Worm (Caenorhabditis elegans) whole organism, mixed stage, embryonic: Measurements from ENCODE around the gene fbxa-176.

Experiments used
- M03D4.4 ChIP-seq: sonication (generic microtip); optimal IDR thresholded peaks from 2 replicates; lab custom pipeline; 2017; ENCODE audit warnings: mild to moderate bottlenecking, missing genetic modification characterization, missing compliant biosample characterization
- bed-3 ChIP-seq: fragments of 200-800 bp; sonication (Bioruptor generic); optimal IDR thresholded peaks from 3 replicates; lab custom pipeline; 2018; ENCODE audit warnings: mild to moderate bottlenecking, missing genetic modification characterization, moderate library complexity, missing compliant biosample characterization
- blmp-1 ChIP-seq: fragments of 150-350 bp; optimal IDR thresholded peaks from 2 replicates; lab custom pipeline; 2014; ENCODE audit warnings: missing biosample characterization, missing genetic modification characterization
- ceh-39 ChIP-seq: fragments of 150-350 bp; optimal IDR thresholded peaks from 2 replicates; lab custom pipeline; 2014; ENCODE audit warnings: missing biosample characterization, missing genetic modification characterization
- ceh-43 ChIP-seq: fragments of 200-800 bp; sonication (Bioruptor generic); optimal IDR thresholded peaks from 2 replicates; lab custom pipeline; 2018; ENCODE audit warnings: mild to moderate bottlenecking, missing genetic modification characterization, moderate library complexity, missing compliant biosample characterization
- ceh-83 ChIP-seq: fragments of 200-800 bp; sonication (Bioruptor generic); optimal IDR thresholded peaks from 2 replicates; lab custom pipeline; 2018; ENCODE audit warnings: mild to moderate bottlenecking, missing genetic modification characterization, missing compliant biosample characterization
- ces-1 ChIP-seq: fragments of 150-350 bp; optimal IDR thresholded peaks from 2 replicates; lab custom pipeline; 2014; ENCODE audit warnings: missing biosample characterization, missing genetic modification reagents, missing genetic modification characterization
- drap-1 ChIP-seq: fragments of 200-800 bp; sonication (Bioruptor generic); optimal IDR thresholded peaks from 3 replicates; lab custom pipeline; 2018; ENCODE audit warnings: mild to moderate bottlenecking, missing genetic modification characterization, missing compliant biosample characterization
- elt-1 ChIP-seq: sonication (generic microtip); optimal IDR thresholded peaks from 2 replicates; lab custom pipeline; 2017; ENCODE audit warnings: missing genetic modification characterization, mild to moderate bottlenecking, missing compliant biosample characterization, antibody characterized with exemption, moderate library complexity, borderline replicate concordance; ENCODE audit not compliant: insufficient read depth
- elt-3 ChIP-seq: fragments of 150-350 bp; optimal IDR thresholded peaks from 2 replicates; lab custom pipeline; 2014; ENCODE audit warnings: missing biosample characterization, missing genetic modification characterization
- flh-1 ChIP-seq: fragments of 200-800 bp; sonication (Bioruptor generic); optimal IDR thresholded peaks from 2 replicates; lab custom pipeline; 2018; ENCODE audit warnings: mild to moderate bottlenecking, missing genetic modification characterization, moderate library complexity, missing compliant biosample characterization
- ham-2 ChIP-seq: fragments of 200-800 bp; sonication (Bioruptor generic); optimal IDR thresholded peaks from 2 replicates; lab custom pipeline; 2018; ENCODE audit warnings: mild to moderate bottlenecking, missing genetic modification characterization, missing compliant biosample characterization
- hlh-1 ChIP-seq: fragments of 150-350 bp; optimal IDR thresholded peaks from 2 replicates; lab custom pipeline; 2014; ENCODE audit warnings: missing biosample characterization, missing genetic modification reagents, missing genetic modification characterization
- lin-13 ChIP-seq: fragments of 150-350 bp; optimal IDR thresholded peaks from 2 replicates; lab custom pipeline; 2014; ENCODE audit warnings: missing biosample characterization, missing genetic modification characterization
- lin-32 ChIP-seq: fragments of 200-800 bp; sonication (Bioruptor generic); optimal IDR thresholded peaks from 2 replicates; lab custom pipeline; 2018; ENCODE audit warnings: mild to moderate bottlenecking, missing genetic modification characterization, missing compliant biosample characterization
- lsy-2 ChIP-seq: fragments of 150-350 bp; optimal IDR thresholded peaks from 2 replicates; lab custom pipeline; 2014; ENCODE audit warnings: missing biosample characterization, missing genetic modification characterization
- mep-1 ChIP-seq: fragments of 150-350 bp; optimal IDR thresholded peaks from 2 replicates; lab custom pipeline; 2017; ENCODE audit warnings: missing biosample characterization, missing genetic modification reagents, missing genetic modification characterization, inconsistent platforms
- mls-2 ChIP-seq: sonication (generic microtip); optimal IDR thresholded peaks from 2 replicates; lab custom pipeline; 2016; ENCODE audit warnings: mild to moderate bottlenecking, missing genetic modification characterization, moderate library complexity, missing compliant biosample characterization
- nhr-12 ChIP-seq: fragments of 150-350 bp; optimal IDR thresholded peaks from 2 replicates; lab custom pipeline; 2014; ENCODE audit warnings: missing biosample characterization, missing genetic modification characterization
- nhr-2 ChIP-seq: fragments of 150-350 bp; optimal IDR thresholded peaks from 2 replicates; lab custom pipeline; 2014; ENCODE audit warnings: missing biosample characterization, missing genetic modification characterization
- nhr-237 ChIP-seq: fragments of 150-350 bp; optimal IDR thresholded peaks from 2 replicates; lab custom pipeline; 2014; ENCODE audit warnings: missing biosample characterization, missing genetic modification characterization
- nhr-28 ChIP-seq: fragments of 150-350 bp; optimal IDR thresholded peaks from 2 replicates; lab custom pipeline; 2014; ENCODE audit warnings: missing biosample characterization, missing genetic modification characterization
- nhr-76 ChIP-seq: sonication (generic microtip); optimal IDR thresholded peaks from 2 replicates; lab custom pipeline; 2017; ENCODE audit warnings: missing biosample characterization, missing genetic modification characterization
- pha-4 ChIP-seq: fragments of 150-350 bp; optimal IDR thresholded peaks from 2 replicates; lab custom pipeline; 2018; ENCODE audit warnings: missing biosample characterization, missing genetic modification reagents, missing genetic modification characterization
- sem-2 ChIP-seq: fragments of 200-800 bp; sonication (Bioruptor generic); optimal IDR thresholded peaks from 2 replicates; lab custom pipeline; 2018; ENCODE audit warnings: mild to moderate bottlenecking, missing genetic modification characterization, missing compliant biosample characterization
- snpc-4 ChIP-seq: fragments of 150-350 bp; optimal IDR thresholded peaks from 2 replicates; lab custom pipeline; 2014; ENCODE audit warnings: missing biosample characterization, missing genetic modification characterization
- sptf-1 ChIP-seq: sonication (generic microtip); optimal IDR thresholded peaks from 2 replicates; lab custom pipeline; 2017; ENCODE audit warnings: mild to moderate bottlenecking, missing genetic modification characterization, moderate library complexity, missing compliant biosample characterization
- unc-120 ChIP-seq: sonication (generic microtip); optimal IDR thresholded peaks from 2 replicates; lab custom pipeline; 2017; ENCODE audit warnings: missing genetic modification characterization, missing compliant biosample characterization; ENCODE audit not compliant: poor library complexity, severe bottlenecking
- unc-39 ChIP-seq: fragments of 150-350 bp; optimal IDR thresholded peaks from 2 replicates; lab custom pipeline; 2014; ENCODE audit warnings: missing biosample characterization, missing genetic modification characterization
- unc-62 ChIP-seq: fragments of 150-350 bp; optimal IDR thresholded peaks from 2 replicates; lab custom pipeline; 2014; ENCODE audit warnings: missing biosample characterization, missing genetic modification reagents, missing genetic modification characterization
- zip-8 ChIP-seq: fragments of 150-350 bp; optimal IDR thresholded peaks from 2 replicates; lab custom pipeline; 2014; ENCODE audit warnings: missing biosample characterization, missing genetic modification characterization

The fbxa-176 gene

DNA sequence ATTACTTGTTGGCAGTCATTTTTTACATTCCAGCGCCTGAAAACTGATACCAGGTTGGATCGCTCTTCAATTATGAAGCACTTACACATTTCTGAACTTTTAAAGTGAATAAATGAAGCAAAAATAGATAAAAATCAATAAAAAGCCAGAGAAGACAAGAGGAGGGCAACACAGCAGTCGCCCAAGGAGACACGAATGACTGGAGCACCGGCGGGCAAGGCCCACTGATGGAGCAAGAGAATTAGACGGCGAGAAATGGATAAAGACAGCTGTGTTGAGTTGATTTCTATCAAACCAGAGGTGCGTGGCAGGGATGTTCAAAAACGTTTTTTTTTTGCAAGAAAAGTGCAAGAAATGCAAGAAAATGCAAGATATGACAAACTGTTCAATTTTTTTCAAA lies 10.2 kb upstream of the fbxa-176 start:
- no peak for TF ChIP-seq lin-32 (GFP tag; lab: Kevin White, UChicago)
- TF ChIP-seq unc-120 (tag; lab: Kevin White, UChicago), result peak; percentile 67
- TF ChIP-seq hlh-1 (tag; lab: Kevin White, UChicago), result peak; percentile 68
- no peak for TF ChIP-seq nhr-28 (tag; lab: Kevin White, UChicago)
- no peak for TF ChIP-seq mls-2 (tag; lab: Kevin White, UChicago)
- TF ChIP-seq ham-2 (GFP tag; lab: Kevin White, UChicago), result no peak
- TF ChIP-seq nhr-237 (tag; lab: Kevin White, UChicago), result no peak
- no peak for TF ChIP-seq sem-2 (GFP tag; lab: Kevin White, UChicago)

DNA sequence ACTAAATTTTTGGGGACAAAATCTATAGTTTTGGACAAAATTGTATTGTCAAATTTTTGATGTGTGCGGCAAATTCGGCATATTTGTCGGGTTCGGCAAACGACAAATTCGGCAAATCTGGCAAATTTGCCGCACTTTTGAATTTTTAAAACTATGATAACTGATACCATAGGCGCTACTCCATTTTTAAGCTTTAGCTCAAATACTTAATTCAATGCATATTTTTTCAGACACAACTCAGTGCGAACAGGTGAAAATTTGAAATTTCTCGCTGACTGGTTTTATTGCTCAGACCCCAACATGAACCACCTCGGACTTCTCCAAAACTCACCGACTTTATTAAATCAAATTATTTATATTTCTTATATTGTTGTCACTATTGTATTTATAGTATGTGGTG lies 9.2 kb upstream of the fbxa-176 start, which contains the start of gene srz-25:
TSS of gene srz-25 (plus strand) at position 301 of the 400 bp plus-strand sequence.
- no peak for TF ChIP-seq unc-120 (tag; lab: Kevin White, UChicago)
- TF ChIP-seq nhr-2 (tag; lab: Kevin White, UChicago), result no peak
- TF ChIP-seq ceh-43 (GFP tag; lab: Kevin White, UChicago), result no peak
- no peak for TF ChIP-seq sptf-1 (tag; lab: Kevin White, UChicago)
- no peak for TF ChIP-seq hlh-1 (tag; lab: Kevin White, UChicago)
- TF ChIP-seq M03D4.4, result no peak
- no peak for TF ChIP-seq ceh-83 (GFP tag; lab: Kevin White, UChicago)
- no peak for TF ChIP-seq elt-1
- no peak for TF ChIP-seq mls-2 (tag; lab: Kevin White, UChicago)
- TF ChIP-seq elt-3, result no peak
- no peak for TF ChIP-seq unc-62 (GFP tag; lab: Kevin White, UChicago)
- no peak for TF ChIP-seq ces-1
- no peak for TF ChIP-seq nhr-76 (tag; lab: Kevin White, UChicago)
- TF ChIP-seq ceh-39 (tag; lab: Kevin White, UChicago), result no peak
- no peak for TF ChIP-seq zip-8 (tag; lab: Kevin White, UChicago)
- no peak for TF ChIP-seq ham-2 (GFP tag; lab: Kevin White, UChicago)
- TF ChIP-seq unc-39, result no peak
- TF ChIP-seq snpc-4 (tag; lab: Kevin White, UChicago), result no peak
- no peak for TF ChIP-seq blmp-1 (tag; lab: Kevin White, UChicago)
- TF ChIP-seq, all 35 proteins: peak for 0

DNA sequence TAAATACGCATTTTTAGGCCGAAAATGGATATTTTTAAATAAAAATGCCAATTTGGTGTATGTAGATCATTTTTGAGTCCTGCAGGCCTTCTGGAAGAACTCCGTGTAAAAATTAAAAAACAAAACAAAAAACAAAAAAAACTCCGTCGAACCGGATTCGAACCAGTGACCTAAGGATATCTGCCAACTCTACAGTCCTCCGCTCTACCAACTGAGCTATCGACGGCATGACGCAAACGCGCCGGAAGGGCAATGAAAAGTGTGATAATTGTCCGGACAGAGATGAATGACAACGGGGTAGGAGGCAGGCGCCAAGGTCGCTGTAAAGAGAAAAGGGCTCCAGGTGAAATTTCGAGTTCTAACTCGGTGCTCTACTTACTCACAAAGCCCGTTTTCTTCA lies 7.2 kb upstream of the fbxa-176 start:
- TF ChIP-seq ceh-43 (GFP tag; lab: Kevin White, UChicago) (no peak), ham-2 (GFP tag; lab: Kevin White, UChicago) (no peak), unc-62 (GFP tag; lab: Kevin White, UChicago) (no peak), elt-1 (no peak), lin-13 (no peak), drap-1 (peak; percentile 10), lin-32 (GFP tag; lab: Kevin White, UChicago) (no peak)

DNA sequence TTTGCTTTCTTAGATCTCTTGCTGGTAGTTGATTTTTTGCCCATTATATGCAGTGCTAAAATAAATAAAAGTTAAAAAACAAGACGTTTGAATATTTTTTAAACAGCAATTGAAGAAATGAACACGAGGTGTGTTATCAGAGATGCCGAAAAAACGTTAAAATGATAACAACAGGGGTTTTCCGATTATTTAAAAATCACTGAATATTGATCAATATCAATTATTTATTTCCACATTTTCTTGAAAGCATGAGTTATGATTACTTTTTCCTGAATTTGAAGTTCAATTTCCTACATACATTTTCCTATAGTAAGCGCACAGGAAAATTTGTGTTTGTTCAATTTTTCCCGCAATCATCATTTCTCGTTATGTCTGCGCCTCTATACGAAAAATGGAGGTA lies 2.5 kb upstream of the fbxa-176 start:
- TF ChIP-seq ces-1, result no peak
- no peak for TF ChIP-seq blmp-1 (tag; lab: Kevin White, UChicago)
- TF ChIP-seq nhr-28 (tag; lab: Kevin White, UChicago), result no peak
- TF ChIP-seq nhr-12 (tag; lab: Kevin White, UChicago), result no peak
- no peak for TF ChIP-seq snpc-4 (tag; lab: Kevin White, UChicago)
- no peak for TF ChIP-seq mls-2 (tag; lab: Kevin White, UChicago)
- TF ChIP-seq lin-13, result no peak
- no peak for TF ChIP-seq flh-1 (GFP tag; lab: Kevin White, UChicago)
- TF ChIP-seq nhr-2 (tag; lab: Kevin White, UChicago), result no peak
- no peak for TF ChIP-seq lin-32 (GFP tag; lab: Kevin White, UChicago)
- TF ChIP-seq ceh-39 (tag; lab: Kevin White, UChicago), result no peak
- no peak for TF ChIP-seq hlh-1 (tag; lab: Kevin White, UChicago)
- TF ChIP-seq bed-3 (GFP tag; lab: Kevin White, UChicago), result no peak
- no peak for TF ChIP-seq mep-1 (tag; lab: Kevin White, UChicago)
- no peak for TF ChIP-seq unc-62 (GFP tag; lab: Kevin White, UChicago)
- no peak for TF ChIP-seq pha-4 (tag; lab: Kevin White, UChicago)

DNA sequence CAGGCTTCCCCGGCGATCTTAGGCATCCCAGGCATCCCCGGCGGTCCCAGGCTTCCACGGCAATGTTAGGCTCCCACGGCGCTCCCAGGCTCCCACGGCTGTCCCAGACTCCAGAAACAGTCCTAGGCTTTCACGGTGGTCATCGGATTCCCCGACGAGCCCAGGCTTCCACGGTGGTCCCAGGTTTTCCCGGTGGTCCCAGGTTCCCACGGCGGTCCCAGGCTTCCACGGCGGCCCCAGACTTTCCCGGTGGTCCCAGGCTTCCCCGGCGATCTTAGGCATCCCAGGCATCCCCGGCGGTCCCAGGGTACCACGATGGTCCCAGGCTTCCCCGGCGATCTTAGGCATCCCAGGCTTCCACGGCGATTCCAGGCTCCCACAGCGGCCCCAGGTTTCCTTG lies 840 bp upstream of the fbxa-176 start:
- TF ChIP-seq blmp-1 (tag; lab: Kevin White, UChicago) (no peak), zip-8 (tag; lab: Kevin White, UChicago) (no peak), unc-62 (GFP tag; lab: Kevin White, UChicago) (no peak), ceh-83 (GFP tag; lab: Kevin White, UChicago) (no peak), unc-39 (no peak), nhr-12 (tag; lab: Kevin White, UChicago) (no peak), ces-1 (no peak), drap-1 (no peak), flh-1 (GFP tag; lab: Kevin White, UChicago) (no peak), ham-2 (GFP tag; lab: Kevin White, UChicago) (no peak), ceh-43 (GFP tag; lab: Kevin White, UChicago) (no peak), sem-2 (GFP tag; lab: Kevin White, UChicago) (no peak), lsy-2 (tag; lab: Kevin White, UChicago) (no peak)
